Worm (Caenorhabditis elegans): ENCODE results near the gene twk-12.

ce11 chrV:10693749-10694148 lies 26.4 kb downstream of the twk-12 start:
- TF ChIP-seq ceh-9 (tag; optimal IDR thresholded peaks at IDR 0.05) (no peak), dve-1 (tag; optimal IDR thresholded peaks at IDR 0.05) (no peak), tbx-2 (tag; optimal IDR thresholded peaks at IDR 0.05) (no peak), pag-3 (tag; optimal IDR thresholded peaks at IDR 0.05; ENCODE audit: borderline replicate concordance) (no peak), rnt-1 (tag; optimal IDR thresholded peaks at IDR 0.05) (no peak), pqm-1 (tag; optimal IDR thresholded peaks at IDR 0.05) (peak; percentile 42), unc-42 (tag; optimal IDR thresholded peaks at IDR 0.05) (no peak), unc-86 (tag; optimal IDR thresholded peaks at IDR 0.05) (no peak)

Measured in whole organism, late embryonic.